Fruit fly (Drosophila melanogaster) whole organism, wandering third instar larva: Measurements from ENCODE around the gene TBC1D5.

Source experiments
- Abd-B ChIP-seq: fragments of >200 bp; optimal IDR thresholded peaks from 2 replicates; lab custom pipeline; 2017; ENCODE audit warnings: missing biosample characterization, missing genetic modification characterization
- CG32264 ChIP-seq: fragments of 200-800 bp; sonication (Bioruptor generic); optimal IDR thresholded peaks from 2 replicates; lab custom pipeline; 2016; ENCODE audit warnings: missing biosample characterization, missing genetic modification characterization
- CG9705 ChIP-seq: fragments of 200-800 bp; sonication (Bioruptor generic); optimal IDR thresholded peaks from 2 replicates; lab custom pipeline; 2018; ENCODE audit warnings: missing biosample characterization, mild to moderate bottlenecking, missing genetic modification characterization
- CrebA ChIP-seq: fragments of 200-800 bp; sonication (Bioruptor generic); optimal IDR thresholded peaks from 2 replicates; lab custom pipeline; 2016; ENCODE audit warnings: missing biosample characterization, mild to moderate bottlenecking, missing genetic modification characterization, borderline replicate concordance
- Dfd ChIP-seq: fragments of >200 bp; optimal IDR thresholded peaks from 2 replicates; lab custom pipeline; 2017; ENCODE audit warnings: missing biosample characterization, missing genetic modification characterization
- Dif ChIP-seq: fragments of 200-275, 200-300 bp; sonication (Bioruptor generic); optimal IDR thresholded peaks from 2 replicates; lab custom pipeline; 2018; ENCODE audit warnings: missing biosample characterization, missing genetic modification characterization; ENCODE audit not compliant: partially characterized antibody
- GATAd ChIP-seq: sonication (Bioruptor generic); optimal IDR thresholded peaks from 2 replicates; lab custom pipeline; 2016; ENCODE audit warnings: missing biosample characterization, missing genetic modification characterization
- HLH106 ChIP-seq: fragments of 200-800 bp; optimal IDR thresholded peaks from 3 replicates; lab custom pipeline; 2019; ENCODE audit warnings: missing biosample characterization, mild to moderate bottlenecking, missing genetic modification characterization, moderate library complexity
- Hnf4 ChIP-seq: fragments of 200-800 bp; sonication (Bioruptor generic); optimal IDR thresholded peaks from 2 replicates; lab custom pipeline; 2016; ENCODE audit warnings: missing biosample characterization, mild to moderate bottlenecking, missing genetic modification characterization
- Hr78 ChIP-seq: fragments of >200 bp; optimal IDR thresholded peaks from 2 replicates; lab custom pipeline; 2017; ENCODE audit warnings: missing biosample characterization, missing genetic modification characterization
- Hr83 ChIP-seq: fragments of 200-300 bp; sonication (Bioruptor generic); optimal IDR thresholded peaks from 2 replicates; lab custom pipeline; 2016; ENCODE audit warnings: missing biosample characterization, mild to moderate bottlenecking, missing genetic modification characterization, moderate library complexity; ENCODE audit not compliant: poor library complexity, severe bottlenecking
- Jra ChIP-seq: sonication (Bioruptor generic); optimal IDR thresholded peaks from 2 replicates; lab custom pipeline; 2016; ENCODE audit warnings: missing biosample characterization, missing genetic modification characterization
- Mio ChIP-seq: sonication (Bioruptor generic); optimal IDR thresholded peaks from 2 replicates; lab custom pipeline; 2016; ENCODE audit warnings: missing biosample characterization, missing genetic modification characterization
- Myc ChIP-seq: fragments of >200 bp; optimal IDR thresholded peaks from 2 replicates; lab custom pipeline; 2017
- N ChIP-seq: fragments of >200 bp; optimal IDR thresholded peaks from 2 replicates; lab custom pipeline; 2018; ENCODE audit warnings: missing biosample characterization, missing external identifiers, missing genetic modification characterization
- OdsH ChIP-seq: fragments of 200-800 bp; sonication (Bioruptor generic); optimal IDR thresholded peaks from 2 replicates; lab custom pipeline; 2016; ENCODE audit warnings: missing biosample characterization, mild to moderate bottlenecking, missing genetic modification characterization
- Rel ChIP-seq, 2 experiments: fragments of 200-800 bp; sonication (Bioruptor generic) in 1 of 2; optimal IDR thresholded peaks; 2 replicates in 1 of 2; 3 replicates in 1 of 2; lab custom pipeline; 2016 to 2019; ENCODE audit warnings: mild to moderate bottlenecking in 2 of 2, missing biosample characterization in 2 of 2, missing genetic modification characterization in 2 of 2, moderate library complexity in 1 of 2
- Sp1 ChIP-seq: fragments of 200-800 bp; sonication (Bioruptor generic); optimal IDR thresholded peaks from 3 replicates; lab custom pipeline; 2019; ENCODE audit warnings: missing biosample characterization, mild to moderate bottlenecking, missing genetic modification characterization, moderate library complexity
- Vsx2 ChIP-seq: fragments of 200-300, 225-300 bp; sonication (Bioruptor generic); optimal IDR thresholded peaks from 2 replicates; lab custom pipeline; 2018; ENCODE audit warnings: missing biosample characterization, missing genetic modification characterization; ENCODE audit not compliant: partially characterized antibody
- br ChIP-seq: fragments of 200-800 bp; sonication (Bioruptor generic); optimal IDR thresholded peaks from 2 replicates; lab custom pipeline; 2016; ENCODE audit warnings: missing biosample characterization, missing genetic modification characterization
- brk ChIP-seq: fragments of 200-800 bp; sonication (Bioruptor generic); optimal IDR thresholded peaks from 2 replicates; lab custom pipeline; 2016; ENCODE audit warnings: missing biosample characterization, mild to moderate bottlenecking, missing genetic modification characterization
- dl ChIP-seq, 2 experiments: fragments of 175-275, 200-275 bp in 1 of 2; fragments of 200-275 bp in 1 of 2; sonication (Bioruptor generic); optimal IDR thresholded peaks; lab custom pipeline; 2018; ENCODE audit warnings: mild to moderate bottlenecking in 2 of 2, missing biosample characterization in 2 of 2, missing genetic modification characterization in 2 of 2, moderate library complexity in 2 of 2; ENCODE audit not compliant: partially characterized antibody in 2 of 2, insufficient read depth in 1 of 2
- dmrt93B ChIP-seq: fragments of 200-800 bp; sonication (Bioruptor generic); optimal IDR thresholded peaks from 2 replicates; lab custom pipeline; 2018; ENCODE audit warnings: missing biosample characterization, mild to moderate bottlenecking, missing genetic modification characterization
- dsf ChIP-seq: sonication (Bioruptor generic); optimal IDR thresholded peaks from 2 replicates; lab custom pipeline; 2016; ENCODE audit warnings: missing biosample characterization, missing genetic modification characterization, borderline replicate concordance
- ey ChIP-seq: fragments of 200-800 bp; sonication (Bioruptor generic); optimal IDR thresholded peaks from 2 replicates; lab custom pipeline; 2016; ENCODE audit warnings: missing biosample characterization, missing genetic modification characterization
- foxo ChIP-seq, 2 experiments: fragments of 200-800 bp; sonication (Bioruptor generic); optimal IDR thresholded peaks; 2 replicates in 1 of 2; 3 replicates in 1 of 2; lab custom pipeline; 2016 to 2017; ENCODE audit warnings: missing biosample characterization in 2 of 2, missing genetic modification characterization in 2 of 2
- fru ChIP-seq: fragments of 200-800 bp; sonication (Bioruptor generic); optimal IDR thresholded peaks from 3 replicates; lab custom pipeline; 2016; ENCODE audit warnings: missing biosample characterization, mild to moderate bottlenecking, missing genetic modification characterization
- h ChIP-seq: fragments of 200-800 bp; sonication (Bioruptor generic); optimal IDR thresholded peaks from 3 replicates; lab custom pipeline; 2016; ENCODE audit warnings: missing biosample characterization, mild to moderate bottlenecking, missing genetic modification characterization
- jim ChIP-seq: fragments of 175-275, 200-325 bp; sonication (Bioruptor generic); optimal IDR thresholded peaks from 2 replicates; lab custom pipeline; 2016; ENCODE audit warnings: missing biosample characterization, mild to moderate bottlenecking, missing genetic modification characterization
- lola ChIP-seq: fragments of >200 bp; optimal IDR thresholded peaks from 2 replicates; lab custom pipeline; 2017; ENCODE audit warnings: missing biosample characterization, missing genetic modification characterization
- pan ChIP-seq: fragments of >200 bp; optimal IDR thresholded peaks from 2 replicates; lab custom pipeline; 2017
- psq ChIP-seq: fragments of 200-800 bp; sonication (Bioruptor generic); optimal IDR thresholded peaks from 3 replicates; lab custom pipeline; 2017; ENCODE audit warnings: missing biosample characterization, mild to moderate bottlenecking, missing genetic modification characterization, moderate library complexity
- rgr ChIP-seq: fragments of 200-800 bp; sonication (Bioruptor generic); optimal IDR thresholded peaks from 3 replicates; lab custom pipeline; 2016; ENCODE audit warnings: missing biosample characterization, mild to moderate bottlenecking, missing genetic modification characterization
- sage ChIP-seq: fragments of 200-800 bp; sonication (Bioruptor generic); optimal IDR thresholded peaks from 2 replicates; lab custom pipeline; 2016; ENCODE audit warnings: missing biosample characterization, mild to moderate bottlenecking, missing genetic modification characterization
- sv ChIP-seq: fragments of 200-800 bp; sonication (Bioruptor generic); optimal IDR thresholded peaks from 3 replicates; lab custom pipeline; 2016; ENCODE audit warnings: missing biosample characterization, missing genetic modification characterization
- tai ChIP-seq: sonication (Bioruptor generic); optimal IDR thresholded peaks from 2 replicates; lab custom pipeline; 2016; ENCODE audit warnings: missing biosample characterization, missing genetic modification characterization
- usp ChIP-seq: fragments of >200 bp; optimal IDR thresholded peaks from 2 replicates; lab custom pipeline; 2017; ENCODE audit warnings: missing biosample characterization, missing genetic modification characterization
- woc ChIP-seq: sonication (Bioruptor generic); optimal IDR thresholded peaks from 2 replicates; lab custom pipeline; 2016; ENCODE audit warnings: missing biosample characterization, mild to moderate bottlenecking, missing genetic modification characterization

Gene TBC1D5

dm6 chr3R:13270648-13271047 lies 1.2 kb downstream of the TBC1D5 start:
- TF ChIP-seq tai (no peak), Rel (GFP tag; optimal IDR thresholded peaks at IDR 0.05; lab: Kevin White, UChicago) (no peak), Rel (tag; optimal IDR thresholded peaks at IDR 0.05; lab: Kevin White, UChicago) (peak; percentile 99), rgr (GFP tag; lab: Kevin White, UChicago) (no peak)

DNA sequence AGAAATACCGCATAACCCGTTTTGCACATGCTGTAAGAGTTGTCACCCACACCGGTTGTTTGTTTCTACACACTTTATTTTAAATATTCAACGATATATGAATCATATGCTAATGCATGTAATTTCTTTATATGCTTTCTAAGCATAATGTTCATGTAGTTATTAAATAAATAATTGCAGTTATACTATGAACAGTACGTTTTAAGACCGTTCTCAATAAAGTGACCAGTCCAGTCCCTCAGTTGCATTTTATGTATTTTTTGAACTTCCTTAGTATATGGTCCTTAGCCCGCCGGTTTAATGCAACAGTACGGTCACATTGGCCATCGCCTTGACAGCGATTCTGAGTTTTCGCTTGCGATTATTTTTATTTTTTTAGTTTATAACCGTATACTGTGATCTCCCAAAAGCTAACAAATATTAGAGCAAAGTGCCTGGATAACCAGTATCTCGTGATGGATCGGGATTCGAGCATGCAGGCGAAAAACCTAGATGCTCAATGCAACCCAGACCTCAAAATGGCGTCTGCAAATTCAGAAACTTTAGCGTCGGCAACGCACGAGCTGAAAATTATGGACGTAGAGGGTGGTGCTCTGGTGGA lies 7.7 kb downstream of the TBC1D5 start, which contains the start of gene Ravus:
TSS of gene Ravus (minus strand) at position 1 of the 601 bp plus-strand sequence.
- TF ChIP-seq CrebA (GFP tag; lab: Kevin White, UChicago) (no peak), h (no peak), Abd-B (GFP tag; lab: Kevin White, UChicago) (no peak), GATAd (GFP tag; lab: Kevin White, UChicago) (no peak), sv (GFP tag; lab: Kevin White, UChicago) (peak; percentile 46), fru (GFP tag; lab: Kevin White, UChicago) (no peak), Jra (GFP tag; lab: Kevin White, UChicago) (no peak), dmrt93B (no peak), dl (GFP tag; optimal IDR thresholded peaks at IDR 0.05; lab: Kevin White, UChicago; ENCODE audit: insufficient read depth in 1 of 2, partially characterized antibody in 2 of 2) (no peak), Rel (GFP tag; optimal IDR thresholded peaks at IDR 0.05; lab: Kevin White, UChicago) (no peak), Rel (tag; optimal IDR thresholded peaks at IDR 0.05; lab: Kevin White, UChicago) (peak; percentile 29), Vsx2 (GFP tag; lab: Kevin White, UChicago) (no peak), sage (no peak), Mio (GFP tag; lab: Kevin White, UChicago) (no peak), Myc (peak; percentile 42), Hr83 (GFP tag; lab: Kevin White, UChicago) (no peak), HLH106 (tag; lab: Kevin White, UChicago) (peak; percentile 75), N (GFP tag; lab: Kevin White, UChicago) (no peak), CG32264 (GFP tag; lab: Kevin White, UChicago) (no peak), psq (GFP tag; lab: Kevin White, UChicago) (peak; percentile 38), pan (lab: Kevin White, UChicago) (no peak), Hr78 (GFP tag; lab: Kevin White, UChicago) (no peak), Dif (GFP tag; lab: Kevin White, UChicago) (no peak), usp (GFP tag; lab: Kevin White, UChicago) (no peak), OdsH (GFP tag; lab: Kevin White, UChicago) (peak; percentile 50), rgr (GFP tag; lab: Kevin White, UChicago) (peak; percentile 70), woc (GFP tag; lab: Kevin White, UChicago) (no peak), brk (GFP tag; lab: Kevin White, UChicago) (no peak), dsf (no peak), br (peak; percentile 41), Hnf4 (GFP tag; lab: Kevin White, UChicago) (no peak), tai (no peak), foxo (GFP tag; optimal IDR thresholded peaks at IDR 0.05; lab: Kevin White, UChicago) (peak in 1 of 2 experiments; percentile 65), Sp1 (GFP tag; lab: Kevin White, UChicago) (peak; percentile 66), CG9705 (GFP tag; lab: Kevin White, UChicago) (peak; percentile 68), lola (GFP tag; lab: Kevin White, UChicago) (no peak), Dfd (GFP tag; lab: Kevin White, UChicago) (no peak), jim (GFP tag; lab: Kevin White, UChicago) (no peak), ey (GFP tag; lab: Kevin White, UChicago) (peak; percentile 59)
